Worm (Caenorhabditis elegans): ENCODE data around the gene F11D11.4.
A peak's percentile ranks its signal among the peaks of the same experiment; 100 is the strongest.

F11D11.4 gene

ce11 chrV:18723604-18724003 is 37.6 kb upstream of the F11D11.4 start (continued):
- no peak for TF ChIP-seq spr-1 (tag; optimal IDR thresholded peaks at IDR 0.05)
- no peak; the same call in none of the 2 replicates for TF ChIP-seq lin-29 (GFP tag; IDR thresholded peaks at IDR 0.05)
- TF ChIP-seq ztf-11 (tag; optimal IDR thresholded peaks at IDR 0.05) = no peak
- TF ChIP-seq jun-1 (tag; optimal IDR thresholded peaks at IDR 0.05) = peak; percentile 28
- peak; percentile 95 for TF ChIP-seq nhr-6 (tag; optimal IDR thresholded peaks at IDR 0.05)
- TF ChIP-seq hif-1 (tag; optimal IDR thresholded peaks at IDR 0.05) = peak in 1 of 2 experiments; percentile 19
- TF ChIP-seq nhr-76 (tag; optimal IDR thresholded peaks at IDR 0.05) = no peak
- peak; percentile 65 for TF ChIP-seq dpl-1 (GFP tag; optimal IDR thresholded peaks at IDR 0.05)
- no peak for TF ChIP-seq Y48G9A.11 (GFP tag; IDR thresholded peaks at IDR 0.05)
- TF ChIP-seq dmd-6 (GFP tag; IDR thresholded peaks at IDR 0.05) = no peak
- TF ChIP-seq snpc-4 (tag; optimal IDR thresholded peaks at IDR 0.05) = peak; percentile 47
- TF ChIP-seq daf-8 (GFP tag; IDR thresholded peaks at IDR 0.05) = no peak
- peak; percentile 72 for TF ChIP-seq nhr-77 (tag; optimal IDR thresholded peaks at IDR 0.05)
- no peak for TF ChIP-seq mxl-3 (GFP tag; optimal IDR thresholded peaks at IDR 0.05)
- TF ChIP-seq hmg-1.1 (GFP tag; IDR thresholded peaks at IDR 0.05) = peak; percentile 57
- TF ChIP-seq ceh-28 (tag; optimal IDR thresholded peaks at IDR 0.05) = peak; percentile 81
- peak; percentile 64 for TF ChIP-seq lin-13 (GFP tag; optimal IDR thresholded peaks at IDR 0.05)
- TF ChIP-seq vab-7 (GFP tag; IDR thresholded peaks at IDR 0.05) = no peak
- TF ChIP-seq Y5F2A.4 (GFP tag; optimal IDR thresholded peaks at IDR 0.05) = no peak
- TF ChIP-seq tag-97 (GFP tag; IDR thresholded peaks at IDR 0.05) = no peak
- TF ChIP-seq ZK546.5 (tag; optimal IDR thresholded peaks at IDR 0.05) = no peak
- no peak for TF ChIP-seq nhr-25 (tag; optimal IDR thresholded peaks at IDR 0.05; ENCODE audit: borderline replicate concordance, insufficient read depth)
- no peak for TF ChIP-seq ceh-44 (GFP tag; IDR thresholded peaks at IDR 0.05)
- peak; percentile 86 for TF ChIP-seq rbr-2 (tag; optimal IDR thresholded peaks at IDR 0.05)
- peak; percentile 30 to 36 for TF ChIP-seq mdl-1 (tag; optimal IDR thresholded peaks at IDR 0.05)
- TF ChIP-seq nhr-10 (tag; optimal IDR thresholded peaks at IDR 0.05) = no peak
- TF ChIP-seq R02D3.7 (tag; optimal IDR thresholded peaks at IDR 0.05) = no peak
- peak; percentile 80 for TF ChIP-seq hlh-30 (tag; optimal IDR thresholded peaks at IDR 0.05; ENCODE audit: insufficient read depth)
- TF ChIP-seq attf-4 (tag; optimal IDR thresholded peaks at IDR 0.05) = peak; percentile 24
- peak; percentile 54 for TF ChIP-seq nhr-11 (tag; optimal IDR thresholded peaks at IDR 0.05)
- no peak for TF ChIP-seq daf-12 (tag; optimal IDR thresholded peaks at IDR 0.05)
- no peak for TF ChIP-seq pqm-1 (tag; optimal IDR thresholded peaks at IDR 0.05)
- TF ChIP-seq dve-1 (tag; optimal IDR thresholded peaks at IDR 0.05; ENCODE audit: insufficient read depth) = peak; percentile 96
- TF ChIP-seq aha-1 (tag) = peak; percentile 97
- peak; percentile 57 to 87 for TF ChIP-seq lsy-2 (tag; optimal IDR thresholded peaks at IDR 0.05)
- no peak for TF ChIP-seq hlh-11 (tag; optimal IDR thresholded peaks at IDR 0.05)
- TF ChIP-seq zip-2 (tag; optimal IDR thresholded peaks at IDR 0.05) = no peak
- TF ChIP-seq fkh-10 (GFP tag; optimal IDR thresholded peaks at IDR 0.05) = peak; percentile 33
- no peak for TF ChIP-seq ceh-82 (tag; optimal IDR thresholded peaks at IDR 0.05)
- no peak for TF ChIP-seq nhr-111 (GFP tag; optimal IDR thresholded peaks at IDR 0.05)

DNA sequence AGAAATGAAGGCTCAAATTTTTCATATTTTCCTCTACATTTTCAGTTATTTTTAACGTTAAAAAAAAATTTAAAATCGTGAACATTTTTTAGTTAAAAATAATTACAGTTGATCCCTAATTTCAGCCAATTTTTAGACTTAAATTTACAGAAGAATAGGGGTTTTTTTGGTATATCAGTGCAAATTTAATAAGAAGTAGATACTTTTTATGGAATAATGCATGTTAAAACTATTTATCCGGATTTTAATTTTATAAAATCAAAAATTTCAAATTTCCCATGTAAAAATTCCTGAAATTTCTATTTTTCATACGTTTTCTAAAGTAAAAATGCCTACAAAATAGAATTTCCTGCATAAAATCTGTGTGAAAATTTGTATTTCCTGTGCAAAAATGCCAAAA is 37.1 kb upstream of the F11D11.4 start:
- TF ChIP-seq T26A8.4 (GFP tag; IDR thresholded peaks at IDR 0.05) (no peak), mdl-1 (tag; optimal IDR thresholded peaks at IDR 0.05) (no peak), T20F7.1 (GFP tag; optimal IDR thresholded peaks at IDR 0.05) (no peak), ceh-62 (tag; optimal IDR thresholded peaks at IDR 0.05) (no peak), ceh-32 (tag; optimal IDR thresholded peaks at IDR 0.05; ENCODE audit: poor library complexity) (no peak), hlh-30 (tag; optimal IDR thresholded peaks at IDR 0.05; ENCODE audit: insufficient read depth) (no peak), ZK546.5 (tag; optimal IDR thresholded peaks at IDR 0.05) (peak in 1 of 2 experiments; percentile 4), zfp-2 (tag; optimal IDR thresholded peaks at IDR 0.05) (no peak), ztf-7 (tag; optimal IDR thresholded peaks at IDR 0.05) (no peak), daf-16 (GFP tag; optimal IDR thresholded peaks at IDR 0.05) (no peak), daf-16 (tag; optimal IDR thresholded peaks at IDR 0.05) (no peak), attf-4 (tag; optimal IDR thresholded peaks at IDR 0.05) (no peak), aha-1 (tag) (peak; percentile 54), nhr-111 (GFP tag; optimal IDR thresholded peaks at IDR 0.05) (no peak), ceh-82 (tag; optimal IDR thresholded peaks at IDR 0.05) (no peak), fkh-10 (GFP tag; optimal IDR thresholded peaks at IDR 0.05) (no peak), Y48G9A.11 (GFP tag; IDR thresholded peaks at IDR 0.05) (no peak)

Measured in whole organism, L4 larva.